Worm (Caenorhabditis elegans): ENCODE results near the gene prx-13.
A peak's percentile ranks its signal among the peaks of the same experiment; 100 is the strongest.

The prx-13 gene

DNA sequence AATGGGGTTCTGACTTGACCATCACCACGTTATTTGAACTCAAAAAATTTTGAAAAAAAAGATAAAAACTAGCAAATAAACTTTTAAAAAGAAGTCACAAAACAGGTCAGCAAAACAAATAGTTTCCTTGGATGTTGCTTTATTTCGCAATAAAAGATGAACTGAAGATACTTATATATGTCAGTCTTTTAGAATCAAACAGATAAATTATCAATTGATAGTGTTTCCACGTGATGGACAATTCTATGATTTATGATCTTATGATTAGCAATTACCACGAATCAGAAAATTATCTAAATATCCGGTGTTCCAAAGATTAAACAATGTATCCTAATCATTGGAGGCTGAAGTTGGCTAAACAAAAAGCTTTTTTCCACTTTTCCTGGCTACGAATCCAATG is 35.9 kb upstream of the prx-13 start (continued):
- TF ChIP-seq ceh-20 (GFP tag; IDR thresholded peaks at IDR 0.05), result peak; percentile 94
- TF ChIP-seq ctbp-1 (GFP tag; IDR thresholded peaks at IDR 0.05), result no peak
- TF ChIP-seq unc-39 (tag; optimal IDR thresholded peaks at IDR 0.05), result no peak
- no peak for TF ChIP-seq saeg-2 (GFP tag; IDR thresholded peaks at IDR 0.05)
- no peak for TF ChIP-seq nhr-11 (tag; optimal IDR thresholded peaks at IDR 0.05)

DNA sequence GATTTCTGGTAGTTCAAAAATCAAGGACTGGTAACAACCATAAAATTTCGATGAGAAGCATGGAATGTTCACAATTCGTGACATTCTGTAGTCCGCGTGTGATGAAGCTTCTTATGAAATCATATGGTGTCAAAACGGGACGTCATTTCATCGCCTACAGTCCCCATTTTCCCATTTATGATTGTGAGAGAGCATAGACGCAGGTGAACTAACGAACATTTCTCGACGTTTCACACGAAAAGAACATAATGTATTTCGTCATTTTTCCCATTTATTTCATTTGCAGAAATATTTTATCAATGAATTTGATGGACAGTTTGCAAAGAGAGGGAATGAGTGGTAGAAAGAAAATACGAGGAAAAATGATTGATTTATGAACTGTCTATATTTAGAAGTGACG is 35.3 kb upstream of the prx-13 start:
- no peak for TF ChIP-seq nhr-102 (tag; optimal IDR thresholded peaks at IDR 0.05)
- no peak for TF ChIP-seq daf-8 (GFP tag; IDR thresholded peaks at IDR 0.05)
- TF ChIP-seq pqm-1 (tag; optimal IDR thresholded peaks at IDR 0.05), result peak; percentile 20
- peak in 1 of 2 experiments; percentile 1 for TF ChIP-seq lsy-2 (tag; optimal IDR thresholded peaks at IDR 0.05)
- TF ChIP-seq dmd-6 (GFP tag; IDR thresholded peaks at IDR 0.05), result peak; percentile 90
- peak; percentile 51 for TF ChIP-seq nhr-77 (tag; optimal IDR thresholded peaks at IDR 0.05)
- peak; percentile 38 for TF ChIP-seq mxl-3 (GFP tag; optimal IDR thresholded peaks at IDR 0.05)
- peak; percentile 53 for TF ChIP-seq hlh-30 (tag; optimal IDR thresholded peaks at IDR 0.05; ENCODE audit: insufficient read depth)
- TF ChIP-seq cey-2 (tag; optimal IDR thresholded peaks at IDR 0.05; ENCODE audit: borderline replicate concordance, insufficient read depth), result peak; percentile 10
- TF ChIP-seq tra-1 (GFP tag; IDR thresholded peaks at IDR 0.05), result peak; percentile 71; the same call in 1 of the 2 replicates
- no peak for TF ChIP-seq lim-7 (GFP tag; IDR thresholded peaks at IDR 0.05)
- peak; percentile 78 for TF ChIP-seq nhr-28 (tag; optimal IDR thresholded peaks at IDR 0.05)
- peak; percentile 63; the same call in 1 of the 2 replicates for TF ChIP-seq php-3 (GFP tag; IDR thresholded peaks at IDR 0.05)
- peak; percentile 70 for TF ChIP-seq ceh-20 (GFP tag; IDR thresholded peaks at IDR 0.05)
- no peak for TF ChIP-seq F26F4.8 (GFP tag; conservative IDR thresholded peaks at IDR 0.05)
- TF ChIP-seq hif-1 (tag; optimal IDR thresholded peaks at IDR 0.05), result peak in 1 of 2 experiments; percentile 40
- TF ChIP-seq hlh-11 (tag; optimal IDR thresholded peaks at IDR 0.05), result peak; percentile 37
- TF ChIP-seq mdl-1 (tag; optimal IDR thresholded peaks at IDR 0.05), result peak in 1 of 2 experiments; percentile 68
- TF ChIP-seq zfp-3 (GFP tag; conservative IDR thresholded peaks at IDR 0.05), result no peak
- peak; percentile 9 for TF ChIP-seq gei-8 (GFP tag; optimal IDR thresholded peaks at IDR 0.05)

DNA sequence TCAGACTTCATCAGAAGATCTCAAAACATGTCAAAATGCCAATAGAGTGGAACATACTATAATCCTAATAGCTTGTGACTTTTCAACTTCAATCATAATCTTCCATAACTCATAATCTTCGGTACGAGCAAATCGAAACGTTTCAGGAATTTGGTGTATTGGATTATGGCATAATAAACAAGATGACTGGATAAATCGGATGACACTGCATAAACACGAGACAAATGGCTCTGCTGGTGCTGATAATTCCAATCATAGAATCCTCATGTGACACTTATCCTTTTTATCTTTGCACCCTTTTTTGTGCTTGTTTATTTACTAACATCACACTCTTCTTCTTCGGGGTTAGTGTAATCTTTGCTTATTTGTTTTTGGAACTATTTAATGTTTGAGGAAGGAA is 31.2 kb upstream of the prx-13 start:
- TF ChIP-seq dpl-1 (GFP tag; optimal IDR thresholded peaks at IDR 0.05) (no peak), ceh-28 (tag; optimal IDR thresholded peaks at IDR 0.05) (no peak), nhr-10 (tag; optimal IDR thresholded peaks at IDR 0.05) (no peak), aha-1 (tag) (peak; percentile 84), nhr-42 (GFP tag; IDR thresholded peaks at IDR 0.05) (no peak), hlh-30 (tag; optimal IDR thresholded peaks at IDR 0.05; ENCODE audit: insufficient read depth) (no peak)

DNA sequence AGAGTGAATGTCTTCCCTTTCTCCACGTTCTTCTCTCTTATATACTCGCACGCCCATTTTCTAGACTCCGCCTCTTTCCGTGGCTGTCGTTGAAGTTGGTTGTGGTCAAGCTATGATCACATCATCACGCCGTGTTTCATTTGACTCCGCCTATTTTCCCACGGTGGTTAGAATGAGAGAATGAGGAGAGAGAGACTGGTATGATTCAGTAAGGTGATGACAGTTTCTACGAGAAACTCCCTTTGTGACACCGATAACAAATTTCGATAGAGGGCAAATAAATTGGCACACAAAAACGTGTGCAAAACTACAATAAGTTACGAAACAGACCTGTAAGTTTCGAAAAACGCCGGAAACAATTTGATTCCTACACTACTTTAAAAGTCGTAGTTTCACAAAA is 28.8 kb upstream of the prx-13 start:
- no peak for TF ChIP-seq ztf-7 (tag; optimal IDR thresholded peaks at IDR 0.05)
- peak; percentile 82 for TF ChIP-seq nhr-28 (tag; optimal IDR thresholded peaks at IDR 0.05)
- peak; percentile 21 for TF ChIP-seq pqm-1 (tag; optimal IDR thresholded peaks at IDR 0.05)
- peak; percentile 46 for TF ChIP-seq hlh-30 (tag; optimal IDR thresholded peaks at IDR 0.05; ENCODE audit: insufficient read depth)
- peak; percentile 29 for TF ChIP-seq mxl-3 (GFP tag; optimal IDR thresholded peaks at IDR 0.05)
- TF ChIP-seq Y48G9A.11 (GFP tag; IDR thresholded peaks at IDR 0.05), result no peak
- TF ChIP-seq daf-16 (GFP tag; optimal IDR thresholded peaks at IDR 0.05), result no peak
- peak; percentile 3 for TF ChIP-seq daf-16 (tag; optimal IDR thresholded peaks at IDR 0.05)
- peak; percentile 36 for TF ChIP-seq hlh-11 (tag; optimal IDR thresholded peaks at IDR 0.05)
- peak in 1 of 2 experiments; percentile 38 for TF ChIP-seq mdl-1 (tag; optimal IDR thresholded peaks at IDR 0.05)
- TF ChIP-seq lin-29 (GFP tag; IDR thresholded peaks at IDR 0.05), result no peak
- peak; percentile 65 for TF ChIP-seq dmd-6 (GFP tag; IDR thresholded peaks at IDR 0.05)
- peak in 1 of 2 experiments; percentile 59 for TF ChIP-seq unc-62 (GFP tag; optimal IDR thresholded peaks at IDR 0.05 in 1 of 2)
- no peak for TF ChIP-seq unc-62 (tag; optimal IDR thresholded peaks at IDR 0.05)
